Worm (Caenorhabditis elegans) whole organism, young adult: ENCODE measurements around the gene F43D2.7.

Source experiments
- B0261.1 ChIP-seq: sonication (generic microtip); optimal IDR thresholded peaks from 2 replicates; lab custom pipeline; 2016; ENCODE audit warnings: mild to moderate bottlenecking, missing genetic modification characterization, moderate library complexity, missing compliant biosample characterization
- D2030.7 ChIP-seq: fragments of 200-800 bp; sonication (Bioruptor generic); IDR thresholded peaks from 2 replicates; pipeline ENCODE4 v1.3.6; 2022; ENCODE audit warnings: missing genetic modification reagents, missing genetic modification characterization, missing compliant biosample characterization
- F10E7.11 ChIP-seq: sonication (generic microtip); optimal IDR thresholded peaks from 2 replicates; lab custom pipeline; 2017; ENCODE audit warnings: mild to moderate bottlenecking, missing genetic modification characterization, moderate library complexity, missing compliant biosample characterization
- F23B12.7 ChIP-seq: sonication (generic microtip); optimal IDR thresholded peaks from 2 replicates; lab custom pipeline; 2017; ENCODE audit warnings: missing genetic modification characterization, mild to moderate bottlenecking, missing compliant biosample characterization, antibody characterized with exemption, moderate library complexity; ENCODE audit not compliant: insufficient read depth
- F52B5.7 ChIP-seq: sonication (generic microtip); optimal IDR thresholded peaks from 2 replicates; lab custom pipeline; 2016; ENCODE audit warnings: mild to moderate bottlenecking, missing genetic modification characterization, missing compliant biosample characterization
- F57A8.1 ChIP-seq: fragments of 200-800 bp; sonication (Bioruptor generic); optimal IDR thresholded peaks from 2 replicates; lab custom pipeline; 2018; ENCODE audit warnings: mild to moderate bottlenecking, missing genetic modification characterization, moderate library complexity, missing compliant biosample characterization
- K11D2.4 ChIP-seq: fragments of 200-800 bp; sonication (Bioruptor generic); IDR thresholded peaks from 2 replicates; pipeline ENCODE4 v1.3.6; 2022; ENCODE audit warnings: missing genetic modification reagents, missing genetic modification characterization, missing compliant biosample characterization
- akir-1 ChIP-seq: fragments of 200-800 bp; sonication (Bioruptor generic); optimal IDR thresholded peaks from 2 replicates; lab custom pipeline; 2018; ENCODE audit warnings: mild to moderate bottlenecking, missing genetic modification characterization, moderate library complexity, missing compliant biosample characterization
- aptf-2 ChIP-seq: fragments of 200-800 bp; sonication (Bioruptor generic); conservative IDR thresholded peaks from 2 replicates; pipeline ENCODE4 v1.3.6; 2022; ENCODE audit warnings: missing genetic modification reagents, missing genetic modification characterization, missing compliant biosample characterization
- aptf-3 ChIP-seq: fragments of 200-800 bp; sonication (Bioruptor generic); IDR thresholded peaks from 2 replicates; pipeline ENCODE4 v1.3.6; 2022; ENCODE audit warnings: missing genetic modification characterization, missing compliant biosample characterization
- atf-7 ChIP-seq: sonication (generic microtip); optimal IDR thresholded peaks from 2 replicates; lab custom pipeline; 2017; ENCODE audit warnings: mild to moderate bottlenecking, missing genetic modification characterization, missing compliant biosample characterization
- attf-3 ChIP-seq: fragments of 200-800 bp; sonication (Bioruptor generic); conservative IDR thresholded peaks from 2 replicates; pipeline ENCODE4 v1.3.6; 2022; ENCODE audit warnings: missing genetic modification reagents, missing genetic modification characterization, missing compliant biosample characterization
- attf-5 ChIP-seq: fragments of 200-800 bp; sonication (Bioruptor generic); optimal IDR thresholded peaks from 2 replicates; lab custom pipeline; 2018; ENCODE audit warnings: mild to moderate bottlenecking, missing genetic modification characterization, missing compliant biosample characterization
- attf-6 ChIP-seq: fragments of 200-800 bp; sonication (Bioruptor generic); IDR thresholded peaks from 2 replicates; pipeline ENCODE4 v1.3.6; 2022; ENCODE audit warnings: missing genetic modification reagents, missing genetic modification characterization, missing compliant biosample characterization
- bed-1 ChIP-seq: fragments of 200-800 bp; sonication (Bioruptor generic); IDR thresholded peaks from 2 replicates; pipeline ENCODE4 v1.3.6; 2022; ENCODE audit warnings: missing genetic modification reagents, missing genetic modification characterization, missing compliant biosample characterization
- bed-2 ChIP-seq: fragments of 200-800 bp; sonication (Bioruptor generic); IDR thresholded peaks from 2 replicates; pipeline ENCODE4 v1.3.6; 2022; ENCODE audit warnings: missing genetic modification reagents, missing genetic modification characterization, missing compliant biosample characterization
- ccch-3 ChIP-seq: fragments of 200-800 bp; sonication (Bioruptor generic); optimal IDR thresholded peaks from 2 replicates; lab custom pipeline; 2018; ENCODE audit warnings: mild to moderate bottlenecking, missing genetic modification characterization, missing compliant biosample characterization
- ceh-100 ChIP-seq: fragments of 200-800 bp; sonication (Bioruptor generic); IDR thresholded peaks from 2 replicates; pipeline ENCODE4 v1.3.6; 2022; ENCODE audit warnings: missing genetic modification reagents, missing genetic modification characterization, missing compliant biosample characterization
- ceh-40 ChIP-seq: fragments of 200-800 bp; sonication (Bioruptor generic); IDR thresholded peaks from 2 replicates; pipeline ENCODE4 v1.3.6; 2022; ENCODE audit warnings: missing genetic modification characterization, missing compliant biosample characterization
- ceh-91 ChIP-seq: fragments of 200-800 bp; sonication (Bioruptor generic); IDR thresholded peaks from 2 replicates; pipeline ENCODE4 v1.3.6; 2022; ENCODE audit warnings: missing genetic modification reagents, missing genetic modification characterization, missing compliant biosample characterization
- dpff-1 ChIP-seq: sonication (generic microtip); optimal IDR thresholded peaks from 2 replicates; lab custom pipeline; 2017; ENCODE audit warnings: mild to moderate bottlenecking, missing genetic modification characterization, missing compliant biosample characterization
- egl-44 ChIP-seq: fragments of 200-800 bp; sonication (Bioruptor generic); IDR thresholded peaks from 2 replicates; pipeline ENCODE4 v1.3.6; 2022; ENCODE audit warnings: missing genetic modification reagents, missing genetic modification characterization, missing compliant biosample characterization
- hlh-12 ChIP-seq: sonication (generic microtip); optimal IDR thresholded peaks from 2 replicates; lab custom pipeline; 2016; ENCODE audit warnings: missing genetic modification characterization, missing compliant biosample characterization
- hmg-20 ChIP-seq: fragments of 200-800 bp; sonication (Bioruptor generic); IDR thresholded peaks from 2 replicates; pipeline ENCODE4 v1.3.6; 2022; ENCODE audit warnings: missing genetic modification reagents, missing genetic modification characterization, missing compliant biosample characterization
- hrde-1 ChIP-seq: sonication (generic microtip); optimal IDR thresholded peaks from 2 replicates; lab custom pipeline; 2016; ENCODE audit warnings: missing genetic modification characterization, mild to moderate bottlenecking, missing compliant biosample characterization, moderate library complexity, missing genotype, missing genetic modification reagents, borderline replicate concordance
- let-526 ChIP-seq: fragments of 200-800 bp; sonication (Bioruptor generic); IDR thresholded peaks from 2 replicates; pipeline ENCODE4 v1.3.6; 2022; ENCODE audit warnings: missing genetic modification reagents, missing genetic modification characterization, missing compliant biosample characterization
- lin-26 ChIP-seq: fragments of 200-800 bp; sonication (Bioruptor generic); IDR thresholded peaks from 2 replicates; pipeline ENCODE4 v1.3.6; 2022; ENCODE audit warnings: missing genetic modification reagents, missing genetic modification characterization, missing compliant biosample characterization
- lin-40 ChIP-seq: sonication (generic microtip); optimal IDR thresholded peaks from 2 replicates; lab custom pipeline; 2016; ENCODE audit warnings: missing genetic modification characterization, mild to moderate bottlenecking, missing compliant biosample characterization, missing genotype, missing genetic modification reagents
- lsl-1 ChIP-seq: fragments of 200-800 bp; sonication (Bioruptor generic); optimal IDR thresholded peaks from 2 replicates; lab custom pipeline; 2018; ENCODE audit warnings: mild to moderate bottlenecking, missing genetic modification characterization, moderate library complexity, missing compliant biosample characterization
- madf-10 ChIP-seq: sonication (generic microtip); optimal IDR thresholded peaks from 2 replicates; lab custom pipeline; 2016; ENCODE audit warnings: mild to moderate bottlenecking, missing genetic modification characterization, missing compliant biosample characterization
- mcd-1 ChIP-seq: fragments of 200-800 bp; sonication (Bioruptor generic); IDR thresholded peaks from 2 replicates; pipeline ENCODE4 v1.3.6; 2022; ENCODE audit warnings: missing genetic modification reagents, missing genetic modification characterization, missing compliant biosample characterization
- mes-4 ChIP-seq: sonication (generic microtip); optimal IDR thresholded peaks from 2 replicates; lab custom pipeline; 2016; ENCODE audit warnings: missing genotype, missing genetic modification characterization, missing compliant biosample characterization
- mxl-1 ChIP-seq: sonication (generic microtip); optimal IDR thresholded peaks from 2 replicates; lab custom pipeline; 2016; ENCODE audit warnings: missing genetic modification characterization, missing compliant biosample characterization
- nhr-90 ChIP-seq: sonication (generic microtip); optimal IDR thresholded peaks from 2 replicates; lab custom pipeline; 2016; ENCODE audit warnings: missing genotype, mild to moderate bottlenecking, missing genetic modification characterization, missing compliant biosample characterization
- pha-4 ChIP-seq: fragments of 150-350 bp; sonication (generic microtip); optimal IDR thresholded peaks from 2 replicates; lab custom pipeline; 2014; ENCODE audit warnings: missing biosample characterization, missing genetic modification reagents, missing genetic modification characterization
- rec-8 ChIP-seq, 2 experiments: sonication (generic microtip); optimal IDR thresholded peaks; 2 replicates each; lab custom pipeline; 2016; ENCODE audit warnings: mild to moderate bottlenecking in 2 of 2, missing genetic modification characterization in 2 of 2, missing genetic modification reagents in 2 of 2, missing genotype in 2 of 2, missing biosample characterization in 1 of 2, missing compliant biosample characterization in 1 of 2, moderate library complexity in 1 of 2
- repo-1 ChIP-seq: sonication (generic microtip); optimal IDR thresholded peaks from 2 replicates; lab custom pipeline; 2017; ENCODE audit warnings: mild to moderate bottlenecking, missing genetic modification characterization, missing compliant biosample characterization
- rpc-1 ChIP-seq, 2 experiments: fragments of 150-350 bp in 1 of 2; sonication (generic microtip) in 1 of 2; optimal IDR thresholded peaks; 2 replicates each; lab custom pipeline; 2014 to 2018; ENCODE audit warnings: missing biosample characterization in 1 of 2, missing genetic modification characterization in 1 of 2, missing genetic modification reagents in 1 of 2, missing genotype in 1 of 2
- sdz-38 ChIP-seq: sonication (generic microtip); optimal IDR thresholded peaks from 2 replicates; lab custom pipeline; 2016; ENCODE audit warnings: missing genotype, missing genetic modification characterization, missing compliant biosample characterization
- snpc-1.3 ChIP-seq: sonication (generic microtip); optimal IDR thresholded peaks from 2 replicates; lab custom pipeline; 2017; ENCODE audit warnings: missing genetic modification characterization, mild to moderate bottlenecking, missing compliant biosample characterization, antibody characterized with exemption, moderate library complexity, missing genotype, missing genetic modification reagents; ENCODE audit not compliant: insufficient read depth
- snpc-4 ChIP-seq, 5 experiments: fragments of 150-350 bp in 1 of 5; sonication (generic microtip) in 4 of 5; optimal IDR thresholded peaks; 2 replicates each; lab custom pipeline; 2014 to 2018; ENCODE audit warnings: missing genetic modification characterization in 5 of 5, missing biosample characterization in 3 of 5, antibody characterized with exemption in 2 of 5, mild to moderate bottlenecking in 2 of 5, missing compliant biosample characterization in 2 of 5, missing genotype in 2 of 5, moderate library complexity in 2 of 5, missing genetic modification reagents in 1 of 5
- tlf-1 ChIP-seq: fragments of 200-800 bp; sonication (Bioruptor generic); optimal IDR thresholded peaks from 2 replicates; lab custom pipeline; 2018; ENCODE audit warnings: mild to moderate bottlenecking, missing genetic modification characterization, missing compliant biosample characterization
- unc-62 ChIP-seq: fragments of 150-350 bp; optimal IDR thresholded peaks from 2 replicates; lab custom pipeline; 2014; ENCODE audit warnings: missing biosample characterization, missing genetic modification reagents, missing genetic modification characterization
- zim-3 ChIP-seq: sonication (generic microtip); optimal IDR thresholded peaks from 2 replicates; lab custom pipeline; 2017; ENCODE audit warnings: mild to moderate bottlenecking, missing genetic modification characterization, moderate library complexity, missing compliant biosample characterization
- ztf-18 ChIP-seq: sonication (generic microtip); optimal IDR thresholded peaks from 2 replicates; lab custom pipeline; 2016; ENCODE audit warnings: missing genotype, mild to moderate bottlenecking, missing genetic modification characterization, missing compliant biosample characterization
- ztf-6 ChIP-seq: fragments of 200-800 bp; sonication (Bioruptor generic); IDR thresholded peaks from 2 replicates; pipeline ENCODE4 v1.3.6; 2022; ENCODE audit warnings: missing genetic modification reagents, missing genetic modification characterization, missing compliant biosample characterization

Gene F43D2.7

ce11 chrV:14685435-14686058, 45.6 kb upstream of the F43D2.7 start, which contains the start of gene C47E8.4 (continued):
- peak; percentile 8 for TF ChIP-seq pha-4 (tag; lab: Kevin White, UChicago)
- TF ChIP-seq ztf-6 (GFP tag; lab: Robert Waterston, UW): peak; percentile 68; the same call in 1 of the 2 replicates
- TF ChIP-seq let-526: peak; percentile 96
- peak; percentile 84 for TF ChIP-seq akir-1 (GFP tag; lab: Kevin White, UChicago)
- peak; percentile 65 for TF ChIP-seq ztf-18
- peak; percentile 90 for TF ChIP-seq hrde-1 (tag; lab: Kevin White, UChicago)
- peak; percentile 89 for TF ChIP-seq snpc-1.3 (tag; lab: Kevin White, UChicago)
- TF ChIP-seq rpc-1 (optimal IDR thresholded peaks at IDR 0.05; lab: Kevin White, UChicago): peak; percentile 56
- peak; percentile 0 for TF ChIP-seq rpc-1 (tag; optimal IDR thresholded peaks at IDR 0.05; lab: Kevin White, UChicago)
- peak; percentile 71 for TF ChIP-seq snpc-4 (GFP tag; optimal IDR thresholded peaks at IDR 0.05; lab: Kevin White, UChicago)
- TF ChIP-seq snpc-4 (tag; optimal IDR thresholded peaks at IDR 0.05; lab: Kevin White, UChicago): peak; percentile 69 to 92 (median 85)
- TF ChIP-seq aptf-3 (GFP tag; lab: Robert Waterston, UW): peak; percentile 75; the same call in 1 of the 2 replicates
- TF ChIP-seq egl-44: peak; percentile 73
- TF ChIP-seq F57A8.1 (GFP tag; lab: Kevin White, UChicago): no peak
- peak; percentile 71; the same call in 1 of the 2 replicates for TF ChIP-seq attf-6 (GFP tag; lab: Robert Waterston, UW)
- TF ChIP-seq lsl-1 (GFP tag; lab: Kevin White, UChicago): peak; percentile 76
- peak; percentile 93 for TF ChIP-seq madf-10 (tag; lab: Kevin White, UChicago)
- TF ChIP-seq mxl-1 (tag; lab: Kevin White, UChicago): no peak
- TF ChIP-seq zim-3 (tag; lab: Kevin White, UChicago): peak; percentile 76
- TF ChIP-seq repo-1 (tag; lab: Kevin White, UChicago): peak; percentile 88
- TF ChIP-seq K11D2.4 (GFP tag; lab: Robert Waterston, UW): peak; percentile 94
- no peak for TF ChIP-seq sdz-38 (tag; lab: Kevin White, UChicago)
- TF ChIP-seq hmg-20 (GFP tag; lab: Robert Waterston, UW): peak; percentile 91
- TF ChIP-seq lin-40 (tag; lab: Kevin White, UChicago): peak; percentile 98
- peak; percentile 81 for TF ChIP-seq attf-3 (GFP tag; lab: Robert Waterston, UW)
- peak; percentile 86 for TF ChIP-seq ceh-100 (GFP tag; lab: Robert Waterston, UW)
- TF ChIP-seq B0261.1 (tag; lab: Kevin White, UChicago): peak; percentile 41
- TF ChIP-seq hlh-12 (tag; lab: Kevin White, UChicago): no peak
- TF ChIP-seq atf-7: peak; percentile 94
- 0 out of 2 replicates have a peak, but pooled peaks have one; percentile 43 for TF ChIP-seq bed-1 (GFP tag; lab: Robert Waterston, UW)
- no peak for TF ChIP-seq nhr-90 (tag; lab: Kevin White, UChicago)
- TF ChIP-seq tlf-1 (GFP tag; lab: Kevin White, UChicago): peak; percentile 98
- peak; percentile 88 for TF ChIP-seq F52B5.7 (tag; lab: Kevin White, UChicago)
- peak; percentile 93 for TF ChIP-seq D2030.7 (GFP tag; lab: Robert Waterston, UW)
- TF ChIP-seq F10E7.11 (tag; lab: Kevin White, UChicago): peak; percentile 64
- TF ChIP-seq bed-2: peak; percentile 95
- TF ChIP-seq ceh-91 (GFP tag; lab: Robert Waterston, UW): peak; percentile 93
- peak; percentile 46 for TF ChIP-seq dpff-1 (tag; lab: Kevin White, UChicago)
- TF ChIP-seq F23B12.7 (tag; lab: Kevin White, UChicago): peak; percentile 60
- peak; percentile 68 for TF ChIP-seq aptf-2 (GFP tag; lab: Robert Waterston, UW)
- TF ChIP-seq rec-8 (tag; optimal IDR thresholded peaks at IDR 0.05; lab: Kevin White, UChicago): peak; percentile 63 to 81
- no peak for TF ChIP-seq lin-26
- peak; percentile 100 for TF ChIP-seq mcd-1 (GFP tag; lab: Robert Waterston, UW)
- peak; percentile 94 for TF ChIP-seq attf-5 (GFP tag; lab: Kevin White, UChicago)
- TF ChIP-seq unc-62: peak; percentile 34
- no peak for TF ChIP-seq mes-4 (tag; lab: Kevin White, UChicago)
- no peak for TF ChIP-seq ceh-40 (GFP tag; lab: Robert Waterston, UW)
- TF ChIP-seq ccch-3 (GFP tag; lab: Kevin White, UChicago): peak; percentile 90
